Fruit fly (Drosophila melanogaster): ENCODE measurements around the gene MetRS-m.
A peak's percentile ranks its signal among the peaks of the same experiment; 100 is the strongest.

The MetRS-m gene

DNA sequence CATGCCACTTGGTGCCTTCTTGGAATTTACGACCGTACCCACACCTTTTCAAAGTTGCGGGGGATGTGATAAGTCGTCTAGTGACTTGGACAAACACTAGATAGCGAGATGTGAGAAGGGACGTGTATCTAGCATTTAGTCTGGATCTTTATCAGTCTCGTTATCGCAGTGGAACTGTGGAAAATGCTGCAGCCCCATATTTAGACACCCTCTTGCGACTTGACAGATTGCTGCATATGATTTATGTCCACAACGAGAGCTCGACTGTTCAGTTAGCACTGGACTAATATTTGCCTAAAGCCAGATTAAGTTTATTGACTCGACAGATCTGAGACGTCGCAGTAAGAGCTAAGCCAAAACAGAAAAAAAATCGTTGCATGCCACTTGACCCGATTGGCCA is 40.1 kb upstream of the MetRS-m start (continued):
- no peak for TF ChIP-seq aop (GFP tag; IDR thresholded peaks at IDR 0.05)
- TF ChIP-seq repo (GFP tag; optimal IDR thresholded peaks at IDR 0.05) = no peak
- TF ChIP-seq p53 (GFP tag; optimal IDR thresholded peaks at IDR 0.05) = no peak
- TF ChIP-seq CG6272 (GFP tag; IDR thresholded peaks at IDR 0.05) = no peak
- no peak for TF ChIP-seq ac (GFP tag; optimal IDR thresholded peaks at IDR 0.05)
- no peak for TF ChIP-seq btn (GFP tag; optimal IDR thresholded peaks at IDR 0.05)
- TF ChIP-seq tin (GFP tag; optimal IDR thresholded peaks at IDR 0.05) = no peak
- TF ChIP-seq Six4 (GFP tag; optimal IDR thresholded peaks at IDR 0.05) = no peak
- TF ChIP-seq CG10431 (GFP tag; optimal IDR thresholded peaks at IDR 0.05) = peak; percentile 47
- no peak for TF ChIP-seq CG3163 (GFP tag; optimal IDR thresholded peaks at IDR 0.05)
- no peak for TF ChIP-seq Elba2 (GFP tag; optimal IDR thresholded peaks at IDR 0.05)
- no peak for TF ChIP-seq dysf (GFP tag; IDR thresholded peaks at IDR 0.05)
- peak; percentile 35; the same call in 1 of the 2 replicates for TF ChIP-seq Xrp1 (GFP tag; IDR thresholded peaks at IDR 0.05)
- TF ChIP-seq CG32767 (GFP tag; IDR thresholded peaks at IDR 0.05) = no peak
- no peak for TF ChIP-seq CG14441 (GFP tag; IDR thresholded peaks at IDR 0.05)
- TF ChIP-seq Dip2 (GFP tag; IDR thresholded peaks at IDR 0.05) = no peak
- no peak for TF ChIP-seq al (GFP tag; IDR thresholded peaks at IDR 0.05)
- TF ChIP-seq shn (GFP tag; optimal IDR thresholded peaks at IDR 0.05) = no peak
- TF ChIP-seq CG3726 (GFP tag; IDR thresholded peaks at IDR 0.05) = no peak
- no peak for TF ChIP-seq trh (GFP tag; optimal IDR thresholded peaks at IDR 0.05)
- no peak for TF ChIP-seq unc-4 (GFP tag; IDR thresholded peaks at IDR 0.05; ENCODE audit: partially characterized antibody)
- peak; percentile 82 for TF ChIP-seq fd64A (GFP tag; optimal IDR thresholded peaks at IDR 0.05)
- peak; percentile 65 for TF ChIP-seq CG5180 (GFP tag; optimal IDR thresholded peaks at IDR 0.05)
- no peak for TF ChIP-seq zfh1 (GFP tag; IDR thresholded peaks at IDR 0.05)
- TF ChIP-seq kay (GFP tag; optimal IDR thresholded peaks at IDR 0.05) = no peak
- no peak for TF ChIP-seq Dip3 (GFP tag; optimal IDR thresholded peaks at IDR 0.05)
- TF ChIP-seq Drgx (GFP tag; IDR thresholded peaks at IDR 0.05) = no peak
- TF ChIP-seq Nf-YB (GFP tag; optimal IDR thresholded peaks at IDR 0.05) = no peak
- no peak for TF ChIP-seq CG15514 (GFP tag; optimal IDR thresholded peaks at IDR 0.05)
- TF ChIP-seq CG33557 (GFP tag; optimal IDR thresholded peaks at IDR 0.05) = peak; percentile 21
- TF ChIP-seq scrt (GFP tag; optimal IDR thresholded peaks at IDR 0.05) = peak; percentile 22
- no peak for TF ChIP-seq CG12942 (GFP tag; optimal IDR thresholded peaks at IDR 0.05)
- no peak for TF ChIP-seq Dp (GFP tag; optimal IDR thresholded peaks at IDR 0.05)
- TF ChIP-seq Ets97D (GFP tag; optimal IDR thresholded peaks at IDR 0.05) = no peak
- no peak for TF ChIP-seq fd3F (GFP tag; optimal IDR thresholded peaks at IDR 0.05)
- TF ChIP-seq CG30020 (tag; optimal IDR thresholded peaks at IDR 0.05) = no peak
- no peak for TF ChIP-seq CG2120 (GFP tag; optimal IDR thresholded peaks at IDR 0.05)
- no peak for TF ChIP-seq row (GFP tag; IDR thresholded peaks at IDR 0.05)
- TF ChIP-seq CG31388 (GFP tag; optimal IDR thresholded peaks at IDR 0.05) = no peak
- TF ChIP-seq Doc2 (GFP tag; IDR thresholded peaks at IDR 0.05) = no peak
- TF ChIP-seq stwl (tag; optimal IDR thresholded peaks at IDR 0.05) = no peak
- TF ChIP-seq wor (GFP tag; IDR thresholded peaks at IDR 0.05) = no peak
- TF ChIP-seq CG11560 (tag; IDR thresholded peaks at IDR 0.05) = no peak
- TF ChIP-seq CG10565 (GFP tag; optimal IDR thresholded peaks at IDR 0.05) = no peak
- TF ChIP-seq CG10654 (GFP tag; optimal IDR thresholded peaks at IDR 0.05) = no peak
- TF ChIP-seq dmrt11E (tag; optimal IDR thresholded peaks at IDR 0.05) = peak; percentile 26
- peak; percentile 5 for TF ChIP-seq bcd (GFP tag; optimal IDR thresholded peaks at IDR 0.05)
- no peak for TF ChIP-seq Nf-YC (tag; optimal IDR thresholded peaks at IDR 0.05)
- TF ChIP-seq CG12659 (GFP tag; optimal IDR thresholded peaks at IDR 0.05) = no peak
- no peak for TF ChIP-seq pho (GFP tag; optimal IDR thresholded peaks at IDR 0.05)
- no peak for TF ChIP-seq CG2199 (GFP tag; IDR thresholded peaks at IDR 0.05)
- no peak for TF ChIP-seq CG1647 (GFP tag; optimal IDR thresholded peaks at IDR 0.05)
- TF ChIP-seq schlank (tag; optimal IDR thresholded peaks at IDR 0.05) = no peak

Data from whole organism, embryonic.